Worm (Caenorhabditis elegans): ENCODE measurements around the gene rnf-113.

- no peak for TF ChIP-seq pqm-1 (tag; optimal IDR thresholded peaks at IDR 0.05)
- TF ChIP-seq syd-9 (tag; optimal IDR thresholded peaks at IDR 0.05): no peak
- no peak for TF ChIP-seq sox-4 (tag; optimal IDR thresholded peaks at IDR 0.05)
- TF ChIP-seq F13H6.1 (tag; optimal IDR thresholded peaks at IDR 0.05): no peak
- no peak for TF ChIP-seq fkh-10 (GFP tag; optimal IDR thresholded peaks at IDR 0.05)
- TF ChIP-seq pag-3 (tag; optimal IDR thresholded peaks at IDR 0.05; ENCODE audit: borderline replicate concordance): no peak
- no peak for TF ChIP-seq lim-6 (tag; optimal IDR thresholded peaks at IDR 0.05)
- TF ChIP-seq C38D4.7 (GFP tag; optimal IDR thresholded peaks at IDR 0.05): no peak
- TF ChIP-seq unc-86 (tag; optimal IDR thresholded peaks at IDR 0.05): no peak
- no peak for TF ChIP-seq pat-9 (tag; optimal IDR thresholded peaks at IDR 0.05)
- no peak for TF ChIP-seq ets-4 (tag; optimal IDR thresholded peaks at IDR 0.05)
- no peak for TF ChIP-seq rnt-1 (tag; optimal IDR thresholded peaks at IDR 0.05)
- no peak for TF ChIP-seq ceh-22 (tag; optimal IDR thresholded peaks at IDR 0.05)
- TF ChIP-seq nhr-232 (tag; optimal IDR thresholded peaks at IDR 0.05): no peak
These were observed 982 bp upstream of the rnf-113 start, which contains the start of gene K01G5.10 for ce11 chrIII:10758422-10758821.

Measured in whole organism, late embryonic.